Fruit fly (Drosophila melanogaster) whole organism, embryonic: ENCODE results near the gene Ogdh.

Experiments used
- Adf1 ChIP-seq: fragments of 200-800 bp; sonication (Bioruptor generic); IDR thresholded peaks from 2 replicates; pipeline ENCODE4 v1.3.6; 2022; ENCODE audit warnings: missing biosample characterization, missing genetic modification characterization
- Asciz ChIP-seq: fragments of 200-800 bp; sonication (Bioruptor generic); optimal IDR thresholded peaks from 2 replicates; lab custom pipeline; 2017; ENCODE audit warnings: missing biosample characterization, mild to moderate bottlenecking, missing genetic modification characterization, missing genetic modification reagents
- Atf6 ChIP-seq: fragments of 200-800 bp; sonication (Bioruptor generic); IDR thresholded peaks from 2 replicates; pipeline ENCODE4 v1.3.6; 2022; ENCODE audit warnings: missing biosample characterization, missing genetic modification characterization
- C15 ChIP-seq: fragments of 200-800 bp; sonication (Bioruptor generic); IDR thresholded peaks from 3 replicates; pipeline ENCODE4 v1.3.6; 2022; ENCODE audit warnings: missing biosample characterization, missing genetic modification characterization
- CG11723 ChIP-seq: fragments of 200-800 bp; sonication (Bioruptor generic); optimal IDR thresholded peaks from 2 replicates; lab custom pipeline; 2017; ENCODE audit warnings: missing biosample characterization, mild to moderate bottlenecking, missing genetic modification characterization
- CG13123 ChIP-seq: fragments of 200-800 bp; sonication (Bioruptor generic); optimal IDR thresholded peaks from 2 replicates; lab custom pipeline; 2016; ENCODE audit warnings: missing biosample characterization, missing genetic modification characterization
- CG13624 ChIP-seq: fragments of 200-800 bp; sonication (Bioruptor generic); optimal IDR thresholded peaks from 2 replicates; lab custom pipeline; 2016; ENCODE audit warnings: missing biosample characterization, missing genetic modification characterization
- CG14860 ChIP-seq: fragments of 200-800 bp; sonication (Bioruptor generic); IDR thresholded peaks from 3 replicates; pipeline ENCODE4 v1.3.6; 2022; ENCODE audit warnings: missing biosample characterization, missing genetic modification characterization; ENCODE audit not compliant: partially characterized antibody
- CG1602 ChIP-seq: fragments of 200-800 bp; sonication (Bioruptor generic); optimal IDR thresholded peaks from 3 replicates; lab custom pipeline; 2016; ENCODE audit warnings: missing biosample characterization, missing genetic modification characterization
- CG17568 ChIP-seq: fragments of 200-800 bp; sonication (Bioruptor generic); optimal IDR thresholded peaks from 2 replicates; lab custom pipeline; 2018; ENCODE audit warnings: missing biosample characterization, mild to moderate bottlenecking, missing genetic modification characterization, moderate library complexity
- CG2120 ChIP-seq: fragments of 200-800 bp; sonication (Bioruptor generic); optimal IDR thresholded peaks from 3 replicates; lab custom pipeline; 2016; ENCODE audit warnings: missing biosample characterization, missing genetic modification characterization
- CG2199 ChIP-seq: fragments of 200-800 bp; sonication (Bioruptor generic); IDR thresholded peaks from 3 replicates; pipeline ENCODE4 v1.3.6; 2022; ENCODE audit warnings: missing biosample characterization, missing genetic modification characterization
- CG2712 ChIP-seq: fragments of 200-800 bp; optimal IDR thresholded peaks from 3 replicates; lab custom pipeline; 2019; ENCODE audit warnings: missing biosample characterization, mild to moderate bottlenecking, missing genetic modification characterization, moderate library complexity
- CG2889 ChIP-seq: fragments of 200-800 bp; sonication (Bioruptor generic); IDR thresholded peaks from 3 replicates; pipeline ENCODE4 v1.3.6; 2022; ENCODE audit warnings: missing biosample characterization, missing genetic modification characterization
- CG4328 ChIP-seq: fragments of 200-800 bp; sonication (Bioruptor generic); optimal IDR thresholded peaks from 3 replicates; lab custom pipeline; 2017; ENCODE audit warnings: missing biosample characterization, missing genetic modification reagents, missing genetic modification characterization
- CG4360 ChIP-seq: fragments of 200-800 bp; sonication (Bioruptor generic); IDR thresholded peaks from 2 replicates; pipeline ENCODE4 v1.3.6; 2022; ENCODE audit warnings: missing biosample characterization, missing genetic modification characterization
- CG43689 ChIP-seq: fragments of 200-800 bp; sonication (Bioruptor generic); IDR thresholded peaks from 2 replicates; pipeline ENCODE4 v1.3.6; 2022; ENCODE audit warnings: missing biosample characterization, missing genetic modification characterization
- CG4617 ChIP-seq: fragments of 200-800 bp; sonication (Bioruptor generic); optimal IDR thresholded peaks from 3 replicates; lab custom pipeline; 2016; ENCODE audit warnings: missing biosample characterization, missing genetic modification characterization, borderline replicate concordance
- CG6765 ChIP-seq: fragments of 200-800 bp; sonication (Bioruptor generic); optimal IDR thresholded peaks from 3 replicates; lab custom pipeline; 2017; ENCODE audit warnings: missing biosample characterization, mild to moderate bottlenecking, missing genetic modification characterization
- CG6791 ChIP-seq: fragments of 200-800 bp; sonication (Bioruptor generic); IDR thresholded peaks from 3 replicates; pipeline ENCODE4 v1.3.6; 2022; ENCODE audit warnings: missing biosample characterization, missing genetic modification characterization; ENCODE audit not compliant: partially characterized antibody
- CG8290 ChIP-seq, 3 experiments: fragments of 200-800 bp; sonication (Bioruptor generic); optimal IDR thresholded peaks; 2 replicates each; lab custom pipeline; 2016 to 2019; ENCODE audit warnings: missing biosample characterization in 3 of 3, missing genetic modification characterization in 3 of 3, mild to moderate bottlenecking in 2 of 3, moderate library complexity in 1 of 3
- CG8478 ChIP-seq: fragments of >200 bp; optimal IDR thresholded peaks from 2 replicates; lab custom pipeline; 2018
- CG9609 ChIP-seq: fragments of 200-800 bp; sonication (Bioruptor generic); optimal IDR thresholded peaks from 3 replicates; lab custom pipeline; 2016; ENCODE audit warnings: missing biosample characterization, missing genetic modification characterization
- CG9727 ChIP-seq: fragments of 200-800 bp; sonication (Bioruptor generic); optimal IDR thresholded peaks from 3 replicates; lab custom pipeline; 2017; ENCODE audit warnings: missing biosample characterization, mild to moderate bottlenecking, missing genetic modification characterization
- Lhr ChIP-seq: fragments of 200-800 bp; sonication (Bioruptor generic); optimal IDR thresholded peaks from 3 replicates; lab custom pipeline; 2017; ENCODE audit warnings: mild to moderate bottlenecking, missing biosample characterization, missing genetic modification reagents, missing genetic modification characterization
- Rfx ChIP-seq: fragments of 200-800 bp; sonication (Bioruptor generic); IDR thresholded peaks from 2 replicates; pipeline ENCODE4 v1.3.6; 2022; ENCODE audit warnings: missing biosample characterization, missing genetic modification characterization
- Spps ChIP-seq: fragments of 200-800 bp; sonication (Bioruptor generic); optimal IDR thresholded peaks from 2 replicates; lab custom pipeline; 2018; ENCODE audit warnings: missing biosample characterization, mild to moderate bottlenecking, missing genetic modification characterization
- Ssrp ChIP-seq: fragments of 200-800 bp; sonication (Bioruptor generic); optimal IDR thresholded peaks from 2 replicates; lab custom pipeline; 2018; ENCODE audit warnings: missing biosample characterization, mild to moderate bottlenecking, missing genetic modification characterization, moderate library complexity
- Trl ChIP-seq, 3 experiments: fragments of >200 bp in 2 of 3; fragments of 200-800 bp in 1 of 3; sonication (Bioruptor generic) in 1 of 3; optimal IDR thresholded peaks; 2 replicates in 1 of 3; 3 replicates in 2 of 3; lab custom pipeline; 2016 to 2017; ENCODE audit warnings: missing biosample characterization in 1 of 3, missing genetic modification characterization in 1 of 3
- ab ChIP-seq: fragments of 200-800 bp; sonication (Bioruptor generic); optimal IDR thresholded peaks from 2 replicates; lab custom pipeline; 2016; ENCODE audit warnings: missing biosample characterization, missing genetic modification characterization
- chif ChIP-seq, 2 experiments: fragments of 200-800 bp; sonication (Bioruptor generic); optimal IDR thresholded peaks; 3 replicates each; lab custom pipeline; 2016; ENCODE audit warnings: missing biosample characterization in 2 of 2, missing genetic modification characterization in 2 of 2
- en ChIP-seq: fragments of 200-800 bp; sonication (Bioruptor generic); optimal IDR thresholded peaks from 2 replicates; lab custom pipeline; 2016; ENCODE audit warnings: missing biosample characterization, missing genetic modification characterization
- ewg ChIP-seq: fragments of 200-800 bp; sonication (Bioruptor generic); optimal IDR thresholded peaks from 3 replicates; lab custom pipeline; 2017; ENCODE audit warnings: mild to moderate bottlenecking, missing biosample characterization, missing genetic modification reagents, missing genetic modification characterization
- fd64A ChIP-seq: fragments of 200-800 bp; sonication (Bioruptor generic); optimal IDR thresholded peaks from 3 replicates; lab custom pipeline; 2018; ENCODE audit warnings: missing biosample characterization, mild to moderate bottlenecking, missing genetic modification characterization
- klu ChIP-seq: fragments of 200-800 bp; sonication (Bioruptor generic); IDR thresholded peaks from 2 replicates; pipeline ENCODE4 v1.3.6; 2022; ENCODE audit warnings: missing biosample characterization, missing genetic modification characterization
- oc ChIP-seq: fragments of 200-800 bp; sonication (Bioruptor generic); optimal IDR thresholded peaks from 2 replicates; lab custom pipeline; 2018; ENCODE audit warnings: missing biosample characterization, mild to moderate bottlenecking, missing genetic modification characterization, moderate library complexity
- prd ChIP-seq, 3 experiments: fragments of >200 bp in 2 of 3; fragments of 200-800 bp in 1 of 3; sonication (Bioruptor generic) in 1 of 3; optimal IDR thresholded peaks in 2 of 3; IDR thresholded peaks in 1 of 3; 2 replicates in 2 of 3; 3 replicates in 1 of 3; pipeline versions ENCODE4 v1.3.6 to Lab custom; 2017 to 2022; ENCODE audit warnings: missing biosample characterization in 1 of 3, missing genetic modification characterization in 1 of 3
- ranshi ChIP-seq: fragments of 200-800 bp; sonication (Bioruptor generic); IDR thresholded peaks from 2 replicates; pipeline ENCODE4 v1.3.6; 2022; ENCODE audit warnings: missing biosample characterization, missing genetic modification characterization
- run ChIP-seq: fragments of 200-800 bp; sonication (Bioruptor generic); optimal IDR thresholded peaks from 3 replicates; lab custom pipeline; 2018; ENCODE audit warnings: missing biosample characterization, mild to moderate bottlenecking, missing genetic modification characterization
- scrt ChIP-seq: fragments of 200-800 bp; sonication (Bioruptor generic); optimal IDR thresholded peaks from 2 replicates; lab custom pipeline; 2018; ENCODE audit warnings: missing biosample characterization, mild to moderate bottlenecking, missing genetic modification characterization, moderate library complexity
- shn ChIP-seq: fragments of 200-800 bp; sonication (Bioruptor generic); optimal IDR thresholded peaks from 3 replicates; lab custom pipeline; 2016; ENCODE audit warnings: missing biosample characterization, missing genetic modification characterization
- stc ChIP-seq: fragments of 200-800 bp; sonication (Bioruptor generic); IDR thresholded peaks from 2 replicates; pipeline ENCODE4 v1.3.6; 2022; ENCODE audit warnings: missing biosample characterization, missing genetic modification characterization
- stwl ChIP-seq: fragments of 200-800 bp; sonication (Bioruptor generic); optimal IDR thresholded peaks from 3 replicates; lab custom pipeline; 2018; ENCODE audit warnings: missing biosample characterization, mild to moderate bottlenecking, missing genetic modification characterization, moderate library complexity
- tgo ChIP-seq: fragments of 200-800 bp; sonication (Bioruptor generic); IDR thresholded peaks from 3 replicates; pipeline ENCODE4 v1.3.6; 2022; ENCODE audit warnings: missing biosample characterization, missing genetic modification characterization
- trem ChIP-seq: fragments of 200-800 bp; optimal IDR thresholded peaks from 3 replicates; lab custom pipeline; 2019; ENCODE audit warnings: missing biosample characterization, mild to moderate bottlenecking, missing genetic modification characterization, moderate library complexity
- wdn ChIP-seq: fragments of 200-800 bp; sonication (Bioruptor generic); IDR thresholded peaks from 2 replicates; pipeline ENCODE4 v1.3.6; 2022; ENCODE audit warnings: missing biosample characterization, missing genetic modification characterization
- wor ChIP-seq: fragments of 200-800 bp; sonication (Bioruptor generic); IDR thresholded peaks from 2 replicates; pipeline ENCODE4 v1.3.6; 2022; ENCODE audit warnings: missing biosample characterization, missing genetic modification characterization

Gene Ogdh

dm6 chr3L:16986062-16987013 lies 31.7 kb downstream of the Ogdh start (continued):
- TF ChIP-seq CG2199 (GFP tag; lab: Robert Waterston, UW) (no peak), CG13624 (peak; percentile 38), klu (GFP tag; lab: Robert Waterston, UW) (no peak), CG4360 (GFP tag; lab: Robert Waterston, UW) (no peak), CG6791 (no peak), oc (tag; lab: Kevin White, UChicago) (no peak), Spps (tag; lab: Kevin White, UChicago) (no peak), CG4328 (GFP tag; lab: Kevin White, UChicago) (peak; percentile 17), scrt (GFP tag; lab: Kevin White, UChicago) (peak; percentile 2), Adf1 (peak; percentile 10; the same call in 1 of the 2 replicates), tgo (GFP tag; lab: Robert Waterston, UW) (peak; percentile 20; the same call in 2 of the 3 replicates), stc (GFP tag; lab: Robert Waterston, UW) (no peak), prd (optimal IDR thresholded peaks at IDR 0.05; lab: Kevin White, UChicago) (no peak), prd (GFP tag; IDR thresholded peaks at IDR 0.05; lab: Robert Waterston, UW) (0 out of 3 replicates have a peak, but pooled peaks have one; percentile 33), en (GFP tag; lab: Kevin White, UChicago) (no peak), CG17568 (no peak), Trl (optimal IDR thresholded peaks at IDR 0.05; lab: Kevin White, UChicago) (peak; percentile 28 to 41), Trl (GFP tag; optimal IDR thresholded peaks at IDR 0.05; lab: Kevin White, UChicago) (no peak), CG2120 (GFP tag; lab: Kevin White, UChicago) (peak; percentile 43), wor (GFP tag; lab: Robert Waterston, UW) (no peak), CG6765 (GFP tag; lab: Kevin White, UChicago) (no peak), Atf6 (GFP tag; lab: Robert Waterston, UW) (peak; percentile 42; the same call in 1 of the 2 replicates), wdn (peak; percentile 21; the same call in 1 of the 2 replicates), shn (GFP tag; lab: Kevin White, UChicago) (peak; percentile 38), ab (GFP tag; lab: Kevin White, UChicago) (no peak), CG13123 (GFP tag; lab: Kevin White, UChicago) (no peak), trem (tag; lab: Kevin White, UChicago) (no peak), Rfx (GFP tag; lab: Robert Waterston, UW) (peak; percentile 71), fd64A (GFP tag; lab: Kevin White, UChicago) (no peak), run (tag; lab: Kevin White, UChicago) (no peak), CG4617 (GFP tag; lab: Kevin White, UChicago) (no peak), ewg (GFP tag; lab: Kevin White, UChicago) (peak; percentile 39), CG14860 (no peak), CG11723 (GFP tag; lab: Kevin White, UChicago) (peak; percentile 1), CG2889 (GFP tag; lab: Robert Waterston, UW) (peak; percentile 29; the same call in 1 of the 3 replicates), CG2712 (peak; percentile 40), CG9609 (GFP tag; lab: Kevin White, UChicago) (no peak), ranshi (GFP tag; lab: Robert Waterston, UW) (peak; percentile 61), stwl (tag; lab: Kevin White, UChicago) (no peak), Asciz (GFP tag; lab: Kevin White, UChicago) (peak; percentile 60), chif (GFP tag; optimal IDR thresholded peaks at IDR 0.05; lab: Kevin White, UChicago) (peak in 1 of 2 experiments; percentile 39), CG1602 (peak; percentile 57), CG9727 (GFP tag; lab: Kevin White, UChicago) (peak; percentile 71), C15 (GFP tag; lab: Robert Waterston, UW) (0 out of 3 replicates have a peak, but pooled peaks have one; percentile 13), CG8290 (GFP tag; optimal IDR thresholded peaks at IDR 0.05; lab: Kevin White, UChicago) (no peak), CG8290 (tag; optimal IDR thresholded peaks at IDR 0.05; lab: Kevin White, UChicago) (peak in 1 of 2 experiments; percentile 74), CG43689 (GFP tag; lab: Robert Waterston, UW) (no peak), CG8478 (lab: Kevin White, UChicago) (no peak), Lhr (GFP tag; lab: Kevin White, UChicago) (no peak), Ssrp (tag; lab: Kevin White, UChicago) (peak; percentile 37)
